Worm (Caenorhabditis elegans) whole organism, midembryonic: ENCODE data around the gene M163.8.

Experiments
- T22C8.4 ChIP-seq: fragments of 200-800 bp; sonication (Bioruptor generic); IDR thresholded peaks from 2 replicates; pipeline ENCODE4 v1.3.6; 2022; ENCODE audit warnings: missing genetic modification characterization, missing compliant biosample characterization
- cog-1 ChIP-seq: sonication (generic microtip); optimal IDR thresholded peaks from 2 replicates; lab custom pipeline; 2016; ENCODE audit warnings: missing genetic modification characterization, missing compliant biosample characterization
- flt-1 ChIP-seq: fragments of 200-800 bp; sonication (Bioruptor generic); IDR thresholded peaks from 2 replicates; pipeline ENCODE4 v1.3.6; 2022; ENCODE audit warnings: missing genetic modification characterization, missing compliant biosample characterization
- klf-2 ChIP-seq: fragments of 200-800 bp; sonication (Bioruptor generic); conservative IDR thresholded peaks from 2 replicates; pipeline ENCODE4 v1.3.6; 2022; ENCODE audit warnings: missing genetic modification reagents, missing genetic modification characterization, missing compliant biosample characterization
- med-1 ChIP-seq: sonication (generic microtip); optimal IDR thresholded peaks from 2 replicates; lab custom pipeline; 2017; ENCODE audit warnings: missing genetic modification characterization, mild to moderate bottlenecking, missing compliant biosample characterization, antibody characterized with exemption, missing genetic modification reagents; ENCODE audit not compliant: insufficient read depth
- tab-1 ChIP-seq: fragments of 200-800 bp; sonication (Bioruptor generic); IDR thresholded peaks from 2 replicates; pipeline ENCODE4 v1.3.6; 2022; ENCODE audit warnings: missing genetic modification characterization, missing compliant biosample characterization
- ztf-29 ChIP-seq: fragments of 200-800 bp; sonication (Bioruptor generic); IDR thresholded peaks from 2 replicates; pipeline ENCODE4 v1.3.6; 2022; ENCODE audit warnings: missing genetic modification reagents, missing genetic modification characterization, missing compliant biosample characterization

ce11 chrX:14530107-14530506 lies 45.2 kb downstream of the M163.8 start, which contains the start of gene nspc-20:
- TF ChIP-seq med-1 (GFP tag; lab: Kevin White, UChicago) (no peak), ztf-29 (GFP tag; lab: Robert Waterston, UW) (no peak), flt-1 (GFP tag; lab: Robert Waterston, UW) (no peak), klf-2 (no peak), tab-1 (GFP tag; lab: Robert Waterston, UW) (no peak), cog-1 (tag; lab: Kevin White, UChicago) (no peak), T22C8.4 (GFP tag; lab: Robert Waterston, UW) (no peak)
